Fruit fly (Drosophila melanogaster) whole organism, pupa: ENCODE results near the gene CG33110.

Experiments
- CG13204 ChIP-seq: fragments of 200-800 bp; sonication (Bioruptor generic); optimal IDR thresholded peaks from 2 replicates; lab custom pipeline; 2018; ENCODE audit warnings: missing biosample characterization, mild to moderate bottlenecking, missing genetic modification characterization, moderate library complexity
- CG15710 ChIP-seq: fragments of 200-800 bp; sonication (Bioruptor generic); optimal IDR thresholded peaks from 2 replicates; lab custom pipeline; 2018; ENCODE audit warnings: missing biosample characterization, mild to moderate bottlenecking, missing genetic modification characterization, moderate library complexity
- CG17806 ChIP-seq: fragments of 200-800 bp; sonication (Bioruptor generic); optimal IDR thresholded peaks from 2 replicates; lab custom pipeline; 2018; ENCODE audit warnings: missing biosample characterization, mild to moderate bottlenecking, missing genetic modification characterization, moderate library complexity
- CG4496 ChIP-seq: fragments of 200-800 bp; sonication (Bioruptor generic); IDR thresholded peaks from 3 replicates; pipeline ENCODE4 v1.3.6; 2022; ENCODE audit warnings: missing biosample characterization, missing genetic modification characterization
- CG8159 ChIP-seq: fragments of 200-800 bp; sonication (Bioruptor generic); optimal IDR thresholded peaks from 3 replicates; lab custom pipeline; 2018; ENCODE audit warnings: missing biosample characterization, mild to moderate bottlenecking, missing genetic modification characterization, moderate library complexity
- CG9948 ChIP-seq: fragments of 200-800 bp; sonication (Bioruptor generic); optimal IDR thresholded peaks from 2 replicates; lab custom pipeline; 2018; ENCODE audit warnings: missing biosample characterization, mild to moderate bottlenecking, missing genetic modification characterization, moderate library complexity
- EcR ChIP-seq: fragments of 200-800 bp; sonication (Bioruptor generic); optimal IDR thresholded peaks from 3 replicates; lab custom pipeline; 2019; ENCODE audit warnings: missing biosample characterization, missing genetic modification characterization, mild to moderate bottlenecking, moderate library complexity, missing genetic modification reagents
- Pif1B ChIP-seq: fragments of 200-800 bp; sonication (Bioruptor generic); optimal IDR thresholded peaks from 3 replicates; lab custom pipeline; 2016; ENCODE audit warnings: missing biosample characterization, missing genetic modification characterization
- fd96Ca ChIP-seq: fragments of 200-800 bp; sonication (Bioruptor generic); IDR thresholded peaks from 3 replicates; pipeline ENCODE4 v1.3.6; 2022; ENCODE audit warnings: missing biosample characterization, missing genetic modification characterization
- gl ChIP-seq: fragments of 200-800 bp; sonication (Bioruptor generic); optimal IDR thresholded peaks from 2 replicates; lab custom pipeline; 2018; ENCODE audit warnings: missing biosample characterization, mild to moderate bottlenecking, missing genetic modification characterization
- rn ChIP-seq: fragments of 200-800 bp; sonication (Bioruptor generic); IDR thresholded peaks from 2 replicates; pipeline ENCODE4 v1.3.6; 2022; ENCODE audit warnings: missing biosample characterization, missing genetic modification characterization

DNA sequence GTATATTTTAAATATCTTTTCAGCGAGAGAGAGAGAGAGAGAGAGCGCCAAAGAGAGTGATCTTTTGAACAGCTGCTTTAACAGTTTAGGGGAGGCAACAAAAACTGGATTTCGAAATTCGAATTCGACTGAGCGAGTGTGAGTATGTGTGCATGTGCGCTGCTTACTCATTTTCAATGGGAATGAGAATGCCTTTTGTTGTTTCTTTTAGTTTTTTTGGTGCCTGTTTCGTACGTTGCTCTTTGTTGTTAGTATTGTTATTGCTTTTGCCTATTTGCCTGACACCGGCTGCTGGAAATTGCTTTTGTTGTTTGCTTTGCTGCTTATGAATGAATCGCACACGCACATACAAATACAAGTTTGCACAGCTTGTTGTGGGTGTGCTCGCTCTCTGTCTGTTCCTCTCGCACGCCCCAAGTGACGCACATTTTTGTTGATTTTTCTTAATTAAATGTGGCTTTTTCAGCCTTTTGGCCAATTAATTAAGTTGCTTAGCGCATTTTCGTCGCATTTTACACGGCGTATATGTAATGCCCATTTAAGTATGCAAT is 56.9 kb downstream of the CG33110 start:
- peak; percentile 97 for TF ChIP-seq EcR (GFP tag; lab: Kevin White, UChicago)
- peak; percentile 79 for TF ChIP-seq CG8159
- TF ChIP-seq fd96Ca, result peak; percentile 90
- TF ChIP-seq gl (tag; lab: Kevin White, UChicago), result peak; percentile 99
- TF ChIP-seq CG9948 (tag; lab: Kevin White, UChicago), result peak; percentile 76
- TF ChIP-seq rn (GFP tag; lab: Robert Waterston, UW), result peak; percentile 64; the same call in 1 of the 2 replicates
- TF ChIP-seq Pif1B, result peak; percentile 81
- TF ChIP-seq CG17806 (tag; lab: Kevin White, UChicago), result peak; percentile 74
- peak; percentile 80 for TF ChIP-seq CG15710 (tag; lab: Kevin White, UChicago)
- TF ChIP-seq CG4496 (GFP tag; lab: Robert Waterston, UW), result peak; percentile 94
- TF ChIP-seq CG13204 (GFP tag; lab: Kevin White, UChicago), result peak; percentile 93
